Worm (Caenorhabditis elegans) whole organism, early embryonic: ENCODE measurements around the gene B0024.15.

Experiments used
- flt-1 ChIP-seq: fragments of 200-800 bp; sonication (Bioruptor generic); IDR thresholded peaks from 2 replicates; pipeline ENCODE4 v1.3.6; 2022; ENCODE audit warnings: missing genetic modification characterization, missing compliant biosample characterization
- pes-1 ChIP-seq: fragments of 200-800 bp; sonication (Bioruptor generic); IDR thresholded peaks from 2 replicates; pipeline ENCODE4 v1.3.6; 2022; ENCODE audit warnings: missing genetic modification reagents, missing genetic modification characterization, missing compliant biosample characterization
- tbx-37 ChIP-seq: fragments of 200-800 bp; sonication (Bioruptor generic); conservative IDR thresholded peaks from 2 replicates; pipeline ENCODE4 v1.3.6; 2022; ENCODE audit warnings: missing genetic modification reagents, missing genetic modification characterization, missing compliant biosample characterization

ce11 chrV:10270214-10270613 lies 19.6 kb upstream of the B0024.15 start, which contains the start of gene ric-4:
- TF ChIP-seq pes-1 (GFP tag; lab: Robert Waterston, UW) (no peak), tbx-37 (GFP tag; lab: Robert Waterston, UW) (no peak), flt-1 (GFP tag; lab: Robert Waterston, UW) (no peak)
